Worm (Caenorhabditis elegans) whole organism, L1 larva: ENCODE data around the gene Y53F4B.21.

Experiments used
- C34B4.2 ChIP-seq: sonication (generic microtip); optimal IDR thresholded peaks from 2 replicates; lab custom pipeline; 2017; ENCODE audit warnings: mild to moderate bottlenecking, missing genetic modification characterization, missing compliant biosample characterization
- F16B12.6 ChIP-seq: fragments of 150-350 bp; optimal IDR thresholded peaks from 2 replicates; lab custom pipeline; 2014; ENCODE audit warnings: missing biosample characterization, missing genetic modification characterization
- aly-2 ChIP-seq: fragments of 150-350 bp; optimal IDR thresholded peaks from 2 replicates; lab custom pipeline; 2014; ENCODE audit warnings: missing biosample characterization, missing genetic modification characterization
- ama-1 ChIP-seq: fragments of 150-350 bp; optimal IDR thresholded peaks from 2 replicates; lab custom pipeline; 2014
- blmp-1 ChIP-seq: fragments of 150-350 bp; optimal IDR thresholded peaks from 2 replicates; lab custom pipeline; 2014; ENCODE audit warnings: missing biosample characterization, missing genetic modification characterization
- ceh-82 ChIP-seq, 3 experiments: fragments of 150-350 bp in 1 of 3; sonication (generic microtip) in 2 of 3; optimal IDR thresholded peaks; 2 replicates each; lab custom pipeline; 2014 to 2017; ENCODE audit warnings: missing biosample characterization in 3 of 3, missing genetic modification characterization in 3 of 3
- ceh-88 ChIP-seq: fragments of 200-800 bp; sonication (Bioruptor generic); IDR thresholded peaks from 2 replicates; pipeline ENCODE4 v1.3.6; 2022; ENCODE audit warnings: missing genetic modification characterization, missing compliant biosample characterization
- ces-1 ChIP-seq: fragments of 150-350 bp; optimal IDR thresholded peaks from 2 replicates; lab custom pipeline; 2014; ENCODE audit warnings: missing biosample characterization, missing genetic modification reagents, missing genetic modification characterization
- dpl-1 ChIP-seq, 3 experiments: fragments of 150-350 bp in 2 of 3; sonication (generic microtip) in 1 of 3; optimal IDR thresholded peaks; 2 replicates each; lab custom pipeline; 2014 to 2017; ENCODE audit warnings: missing biosample characterization in 3 of 3, missing genetic modification characterization in 3 of 3, missing genetic modification reagents in 3 of 3
- dsc-1 ChIP-seq: sonication (generic microtip); optimal IDR thresholded peaks from 2 replicates; lab custom pipeline; 2016; ENCODE audit warnings: mild to moderate bottlenecking, missing genetic modification characterization, missing compliant biosample characterization
- efl-1 ChIP-seq, 4 experiments: fragments of 150-350 bp; optimal IDR thresholded peaks in 3 of 4; peaks in 1 of 4; 1 replicate in 1 of 4; 2 replicates in 3 of 4; lab custom pipeline; 2014; ENCODE audit warnings: missing biosample characterization in 2 of 4, missing genetic modification characterization in 2 of 4, missing genetic modification reagents in 2 of 4
- efl-3 ChIP-seq: fragments of 200-800 bp; sonication (Bioruptor generic); optimal IDR thresholded peaks from 2 replicates; lab custom pipeline; 2018; ENCODE audit warnings: mild to moderate bottlenecking, missing genetic modification characterization, missing compliant biosample characterization
- egl-27 ChIP-seq, 2 experiments: fragments of 150-350 bp in 1 of 2; sonication (generic microtip); optimal IDR thresholded peaks; 3 replicates each; lab custom pipeline; 2017 to 2018; ENCODE audit warnings: missing biosample characterization in 2 of 2, missing genetic modification characterization in 2 of 2, missing genetic modification reagents in 2 of 2
- ets-5 ChIP-seq: fragments of 200-800 bp; sonication (Bioruptor generic); IDR thresholded peaks from 2 replicates; pipeline ENCODE4 v1.3.6; 2022; ENCODE audit warnings: missing genetic modification characterization, missing compliant biosample characterization
- fkh-10 ChIP-seq: sonication (generic microtip); optimal IDR thresholded peaks from 2 replicates; lab custom pipeline; 2017; ENCODE audit warnings: missing biosample characterization, missing genetic modification reagents, missing genetic modification characterization
- fkh-8 ChIP-seq: sonication (generic microtip); optimal IDR thresholded peaks from 2 replicates; lab custom pipeline; 2016; ENCODE audit warnings: mild to moderate bottlenecking, missing genetic modification characterization, missing compliant biosample characterization
- fos-1 ChIP-seq: fragments of 150-350 bp; optimal IDR thresholded peaks from 2 replicates; lab custom pipeline; 2014; ENCODE audit warnings: missing biosample characterization, missing genetic modification characterization
- hlh-4 ChIP-seq: sonication (generic microtip); optimal IDR thresholded peaks from 2 replicates; lab custom pipeline; 2016; ENCODE audit warnings: mild to moderate bottlenecking, missing genetic modification characterization, missing compliant biosample characterization
- hpl-2 ChIP-seq: fragments of 150-350 bp; optimal IDR thresholded peaks from 2 replicates; lab custom pipeline; 2014; ENCODE audit warnings: missing biosample characterization, missing genetic modification reagents, missing genetic modification characterization
- lin-15B ChIP-seq: fragments of 150-350 bp; sonication (generic microtip); optimal IDR thresholded peaks from 3 replicates; lab custom pipeline; 2014; ENCODE audit warnings: missing biosample characterization, missing genetic modification characterization
- lin-35 ChIP-seq, 2 experiments: fragments of 150-350 bp; optimal IDR thresholded peaks; 2 replicates each; lab custom pipeline; 2014; ENCODE audit warnings: missing biosample characterization in 2 of 2, missing genetic modification characterization in 2 of 2, missing genetic modification reagents in 2 of 2
- lin-39 ChIP-seq: fragments of 150-350 bp; optimal IDR thresholded peaks from 2 replicates; lab custom pipeline; 2014; ENCODE audit warnings: missing biosample characterization, missing genetic modification reagents, missing genetic modification characterization
- lsy-2 ChIP-seq, 2 experiments: fragments of 150-350 bp; optimal IDR thresholded peaks; 2 replicates each; lab custom pipeline; 2014; ENCODE audit warnings: missing biosample characterization in 2 of 2, missing genetic modification characterization in 2 of 2
- mab-9 ChIP-seq: fragments of 200-800 bp; sonication (Bioruptor generic); IDR thresholded peaks from 2 replicates; pipeline ENCODE4 v1.3.6; 2022; ENCODE audit warnings: missing genetic modification reagents, missing genetic modification characterization, missing compliant biosample characterization
- mep-1 ChIP-seq: fragments of 150-350 bp; optimal IDR thresholded peaks from 2 replicates; lab custom pipeline; 2014; ENCODE audit warnings: missing biosample characterization, missing genetic modification characterization
- nhr-11 ChIP-seq: fragments of 150-350 bp; optimal IDR thresholded peaks from 2 replicates; lab custom pipeline; 2014; ENCODE audit warnings: missing biosample characterization, missing genetic modification characterization
- nhr-20 ChIP-seq: sonication (generic microtip); optimal IDR thresholded peaks from 2 replicates; lab custom pipeline; 2016; ENCODE audit warnings: mild to moderate bottlenecking, missing genetic modification characterization, missing compliant biosample characterization
- nhr-237 ChIP-seq: fragments of 150-350 bp; optimal IDR thresholded peaks from 2 replicates; lab custom pipeline; 2014; ENCODE audit warnings: missing biosample characterization, missing genetic modification characterization
- nhr-71 ChIP-seq: sonication (generic microtip); optimal IDR thresholded peaks from 2 replicates; lab custom pipeline; 2016; ENCODE audit warnings: mild to moderate bottlenecking, missing genetic modification characterization, moderate library complexity, missing compliant biosample characterization
- nhr-77 ChIP-seq: fragments of 150-350 bp; optimal IDR thresholded peaks from 2 replicates; lab custom pipeline; 2014; ENCODE audit warnings: missing biosample characterization, missing genetic modification characterization
- nhr-84 ChIP-seq: sonication (generic microtip); optimal IDR thresholded peaks from 2 replicates; lab custom pipeline; 2017; ENCODE audit warnings: missing biosample characterization, missing genetic modification characterization
- nhr-85 ChIP-seq: sonication (generic microtip); peaks from one replicate; lab custom pipeline; 2016; ENCODE audit warnings: missing genetic modification characterization, inconsistent platforms, missing compliant biosample characterization
- nhr-90 ChIP-seq: sonication (generic microtip); optimal IDR thresholded peaks from 2 replicates; lab custom pipeline; 2016; ENCODE audit warnings: mild to moderate bottlenecking, missing genetic modification characterization, missing compliant biosample characterization; ENCODE audit not compliant: poor library complexity
- pax-3 ChIP-seq: fragments of 200-800 bp; sonication (Bioruptor generic); optimal IDR thresholded peaks from 2 replicates; lab custom pipeline; 2018; ENCODE audit warnings: mild to moderate bottlenecking, missing genetic modification characterization, moderate library complexity, missing compliant biosample characterization
- snu-23 ChIP-seq: sonication (generic microtip); optimal IDR thresholded peaks from 2 replicates; lab custom pipeline; 2016; ENCODE audit warnings: missing genetic modification characterization, missing compliant biosample characterization
- sup-37 ChIP-seq: fragments of 200-800 bp; sonication (Bioruptor generic); optimal IDR thresholded peaks from 2 replicates; lab custom pipeline; 2018; ENCODE audit warnings: mild to moderate bottlenecking, missing genetic modification characterization, missing compliant biosample characterization
- unc-98 ChIP-seq: fragments of 200-800 bp; sonication (Bioruptor generic); IDR thresholded peaks from 2 replicates; pipeline ENCODE4 v1.3.6; 2022; ENCODE audit warnings: missing genetic modification characterization, missing compliant biosample characterization
- vab-15 ChIP-seq: sonication (generic microtip); optimal IDR thresholded peaks from 2 replicates; lab custom pipeline; 2017; ENCODE audit warnings: missing genotype, mild to moderate bottlenecking, missing genetic modification characterization, missing compliant biosample characterization
- zag-1 ChIP-seq: fragments of 150-350 bp; optimal IDR thresholded peaks from 2 replicates; lab custom pipeline; 2014; ENCODE audit warnings: missing biosample characterization, missing genetic modification characterization

Gene Y53F4B.21

ce11 chrII:15074760-15075159, 15.2 kb upstream of the Y53F4B.21 start:
- no peak for TF ChIP-seq dpl-1 (GFP tag; optimal IDR thresholded peaks at IDR 0.05; lab: Kevin White, UChicago)
- TF ChIP-seq nhr-77 (tag; lab: Kevin White, UChicago): peak; percentile 83
- peak; percentile 2 for TF ChIP-seq snu-23 (GFP tag; lab: Kevin White, UChicago)
- no peak for TF ChIP-seq unc-98 (GFP tag; lab: Robert Waterston, UW)
- TF ChIP-seq blmp-1 (tag; lab: Kevin White, UChicago): peak; percentile 14
- no peak for TF ChIP-seq nhr-71 (tag; lab: Kevin White, UChicago)
- peak; percentile 66 for TF ChIP-seq nhr-20 (tag; lab: Kevin White, UChicago)
- TF ChIP-seq lin-35 (GFP tag; optimal IDR thresholded peaks at IDR 0.05; lab: Kevin White, UChicago): peak in 1 of 2 experiments; percentile 30
- TF ChIP-seq efl-1 (optimal IDR thresholded peaks at IDR 0.05; lab: Kevin White, UChicago): no peak
- peak in 1 of 2 experiments; percentile 64 for TF ChIP-seq efl-1 (GFP tag; optimal IDR thresholded peaks at IDR 0.05 in 1 of 2; lab: Kevin White, UChicago)
- TF ChIP-seq nhr-237: no peak
- peak; percentile 15 for TF ChIP-seq nhr-90 (tag; lab: Kevin White, UChicago)
- TF ChIP-seq nhr-85 (tag; lab: Kevin White, UChicago): peak; percentile 17

ce11 chrII:15076778-15077435, 13.1 kb upstream of the Y53F4B.21 start, which contains the start of gene Y53F4B.19:
Gene Y53F4B.19 (plus strand): TSS chrII:15076934.
- TF ChIP-seq nhr-85 (tag; lab: Kevin White, UChicago): no peak
- TF ChIP-seq lin-39 (tag; lab: Kevin White, UChicago): no peak
- TF ChIP-seq efl-1 (optimal IDR thresholded peaks at IDR 0.05; lab: Kevin White, UChicago): no peak
- peak in 1 of 2 experiments; percentile 38 for TF ChIP-seq efl-1 (GFP tag; optimal IDR thresholded peaks at IDR 0.05 in 1 of 2; lab: Kevin White, UChicago)
- TF ChIP-seq lin-35 (GFP tag; optimal IDR thresholded peaks at IDR 0.05; lab: Kevin White, UChicago): peak in 1 of 2 experiments; percentile 31
- no peak for TF ChIP-seq egl-27 (tag; optimal IDR thresholded peaks at IDR 0.05; lab: Kevin White, UChicago)
- TF ChIP-seq ets-5 (GFP tag; lab: Robert Waterston, UW): no peak
- TF ChIP-seq F16B12.6 (tag; lab: Kevin White, UChicago): no peak
- no peak for TF ChIP-seq ces-1
- no peak for TF ChIP-seq aly-2
- TF ChIP-seq lsy-2 (tag; optimal IDR thresholded peaks at IDR 0.05; lab: Kevin White, UChicago): peak in 1 of 2 experiments; percentile 71
- no peak for TF ChIP-seq fos-1 (tag; lab: Kevin White, UChicago)
- no peak for TF ChIP-seq pax-3
- no peak for TF ChIP-seq snu-23 (GFP tag; lab: Kevin White, UChicago)
- no peak for TF ChIP-seq sup-37 (GFP tag; lab: Kevin White, UChicago)
- TF ChIP-seq mab-9 (GFP tag; lab: Robert Waterston, UW): no peak
- no peak for TF ChIP-seq vab-15 (tag; lab: Kevin White, UChicago)

ce11 chrII:15080535-15080934, 9.4 kb upstream of the Y53F4B.21 start:
- TF ChIP-seq efl-3 (GFP tag; lab: Kevin White, UChicago) (no peak), ama-1 (lab: Kevin White, UChicago) (no peak), fkh-8 (no peak), hlh-4 (no peak), lin-15B (tag; lab: Kevin White, UChicago) (no peak), ets-5 (GFP tag; lab: Robert Waterston, UW) (no peak), nhr-84 (tag; lab: Kevin White, UChicago) (no peak), pax-3 (no peak), mab-9 (GFP tag; lab: Robert Waterston, UW) (no peak), zag-1 (tag; lab: Kevin White, UChicago) (no peak), nhr-90 (tag; lab: Kevin White, UChicago) (no peak), nhr-11 (tag; lab: Kevin White, UChicago) (no peak), dsc-1 (tag; lab: Kevin White, UChicago) (no peak), ceh-82 (tag; optimal IDR thresholded peaks at IDR 0.05; lab: Kevin White, UChicago) (no peak), C34B4.2 (tag; lab: Kevin White, UChicago) (no peak), fkh-10 (no peak), ceh-88 (GFP tag; lab: Robert Waterston, UW) (no peak), hpl-2 (GFP tag; lab: Kevin White, UChicago) (no peak), mep-1 (tag; lab: Kevin White, UChicago) (no peak), nhr-237 (no peak)
